Worm (Caenorhabditis elegans): ENCODE measurements around the gene Y54G2A.49.

DNA sequence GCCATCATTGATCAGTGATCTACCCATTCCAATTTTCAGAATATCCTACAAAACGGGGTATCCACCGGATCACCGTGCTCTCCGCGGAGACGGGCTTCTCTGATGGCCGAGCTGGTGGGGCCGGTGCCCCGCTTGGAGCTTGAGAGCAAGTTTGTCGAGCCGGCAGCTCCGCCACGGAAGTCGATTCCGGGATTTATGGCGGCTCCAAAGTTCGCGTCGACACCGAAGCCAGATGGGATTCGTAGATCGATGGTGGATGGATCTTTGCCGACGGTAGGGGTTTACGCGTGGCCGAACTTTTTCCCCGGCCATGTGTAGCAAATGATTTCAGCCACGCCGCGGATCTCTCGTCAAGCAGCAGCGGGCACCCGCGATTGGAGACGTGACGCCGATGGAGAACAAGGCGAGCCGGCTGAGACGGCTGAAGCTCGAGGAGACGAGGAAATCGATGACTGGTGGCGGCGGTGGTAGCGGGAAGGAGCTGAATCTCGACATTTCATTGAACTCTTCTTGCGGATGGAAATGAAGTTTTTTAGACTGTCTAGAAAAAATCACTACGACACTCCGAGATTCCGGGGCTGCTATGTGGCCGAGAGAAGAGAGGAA is 35.5 kb upstream of the Y54G2A.49 start:
- TF ChIP-seq lin-38 (GFP tag; IDR thresholded peaks at IDR 0.05): no peak
- TF ChIP-seq D1046.2 (GFP tag; IDR thresholded peaks at IDR 0.05): no peak
- TF ChIP-seq ceh-20 (GFP tag; IDR thresholded peaks at IDR 0.05): no peak
- TF ChIP-seq fos-1 (tag; optimal IDR thresholded peaks at IDR 0.05): no peak
- TF ChIP-seq unc-62 (GFP tag; optimal IDR thresholded peaks at IDR 0.05 in 1 of 2): no peak
- TF ChIP-seq unc-62 (tag; optimal IDR thresholded peaks at IDR 0.05): no peak
- TF ChIP-seq ama-1 (optimal IDR thresholded peaks at IDR 0.05): no peak
- no peak for TF ChIP-seq nhr-6 (tag; optimal IDR thresholded peaks at IDR 0.05)
- TF ChIP-seq snpc-4 (tag; optimal IDR thresholded peaks at IDR 0.05): no peak
- TF ChIP-seq nhr-28 (tag; optimal IDR thresholded peaks at IDR 0.05): no peak

All from whole organism, L4 larva.